Worm (Caenorhabditis elegans) whole organism, mixed stage, embryonic: ENCODE measurements around the gene hsp-6.
A peak's percentile ranks its signal among the peaks of the same experiment; 100 is the strongest.

Experiments used
- ces-1 ChIP-seq: fragments of 150-350 bp; optimal IDR thresholded peaks from 2 replicates; lab custom pipeline; 2014; ENCODE audit warnings: missing biosample characterization, missing genetic modification reagents, missing genetic modification characterization
- elt-3 ChIP-seq: fragments of 150-350 bp; optimal IDR thresholded peaks from 2 replicates; lab custom pipeline; 2014; ENCODE audit warnings: missing biosample characterization, missing genetic modification characterization
- lsy-2 ChIP-seq: fragments of 150-350 bp; optimal IDR thresholded peaks from 2 replicates; lab custom pipeline; 2014; ENCODE audit warnings: missing biosample characterization, missing genetic modification characterization
- mls-2 ChIP-seq: sonication (generic microtip); optimal IDR thresholded peaks from 2 replicates; lab custom pipeline; 2016; ENCODE audit warnings: mild to moderate bottlenecking, missing genetic modification characterization, moderate library complexity, missing compliant biosample characterization
- nhr-237 ChIP-seq: fragments of 150-350 bp; optimal IDR thresholded peaks from 2 replicates; lab custom pipeline; 2014; ENCODE audit warnings: missing biosample characterization, missing genetic modification characterization
- tbx-8 ChIP-seq: fragments of 200-800 bp; sonication (Bioruptor generic); optimal IDR thresholded peaks from 2 replicates; lab custom pipeline; 2018; ENCODE audit warnings: mild to moderate bottlenecking, missing genetic modification characterization, moderate library complexity, missing compliant biosample characterization
- unc-62 ChIP-seq: fragments of 150-350 bp; optimal IDR thresholded peaks from 2 replicates; lab custom pipeline; 2014; ENCODE audit warnings: missing biosample characterization, missing genetic modification reagents, missing genetic modification characterization

- TF ChIP-seq mls-2 (tag; lab: Kevin White, UChicago) (no peak), ces-1 (GFP tag; lab: Kevin White, UChicago) (peak; percentile 39), unc-62 (GFP tag; lab: Kevin White, UChicago) (peak; percentile 37), elt-3 (tag; lab: Kevin White, UChicago) (no peak), nhr-237 (tag; lab: Kevin White, UChicago) (no peak), lsy-2 (tag; lab: Kevin White, UChicago) (no peak), tbx-8 (GFP tag; lab: Kevin White, UChicago) (no peak)
These were observed 34.0 kb upstream of the hsp-6 start for ce11 chrV:4860525-4860924.
